Fruit fly (Drosophila melanogaster) whole organism, embryonic: ENCODE results near the gene Ilp7.
A peak's percentile ranks its signal among the peaks of the same experiment; 100 is the strongest.

ENCODE experiments used
- Aef1 ChIP-seq: fragments of 200-800 bp; sonication (Bioruptor generic); IDR thresholded peaks from 3 replicates; pipeline ENCODE4 v1.3.6; 2022; ENCODE audit warnings: missing biosample characterization, missing genetic modification characterization
- Awh ChIP-seq: fragments of 200-800 bp; sonication (Bioruptor generic); IDR thresholded peaks from 2 replicates; pipeline ENCODE4, ENCODE4 v1.3.6; 2022; ENCODE audit warnings: missing biosample characterization, missing genetic modification characterization
- CG12155 ChIP-seq: fragments of 200-800 bp; sonication (Bioruptor generic); optimal IDR thresholded peaks from 3 replicates; lab custom pipeline; 2016; ENCODE audit warnings: missing biosample characterization, missing genetic modification characterization
- CG14014 ChIP-seq: fragments of 200-800 bp; sonication (Bioruptor generic); IDR thresholded peaks from 2 replicates; pipeline ENCODE4 v1.3.6; 2022; ENCODE audit warnings: missing biosample characterization, missing genetic modification characterization
- CG14441 ChIP-seq: fragments of 200-800 bp; sonication (Bioruptor generic); IDR thresholded peaks from 2 replicates; pipeline ENCODE4 v1.3.6; 2022; ENCODE audit warnings: missing biosample characterization, missing genetic modification characterization
- CG16863 ChIP-seq: fragments of 200-800 bp; sonication (Bioruptor generic); optimal IDR thresholded peaks from 3 replicates; lab custom pipeline; 2016; ENCODE audit warnings: missing biosample characterization, missing genetic modification characterization
- CG18619 ChIP-seq: fragments of 200-800 bp; sonication (Bioruptor generic); optimal IDR thresholded peaks from 3 replicates; lab custom pipeline; 2017; ENCODE audit warnings: missing biosample characterization, mild to moderate bottlenecking, missing genetic modification characterization
- CG2120 ChIP-seq: fragments of 200-800 bp; sonication (Bioruptor generic); optimal IDR thresholded peaks from 3 replicates; lab custom pipeline; 2016; ENCODE audit warnings: missing biosample characterization, missing genetic modification characterization
- CG31224 ChIP-seq: fragments of 200-800 bp; sonication (Bioruptor generic); IDR thresholded peaks from 2 replicates; pipeline ENCODE4 v1.3.6; 2022; ENCODE audit warnings: missing biosample characterization, missing genetic modification characterization
- CG3281 ChIP-seq: fragments of 200-800 bp; sonication (Bioruptor generic); optimal IDR thresholded peaks from 3 replicates; lab custom pipeline; 2017; ENCODE audit warnings: missing biosample characterization, mild to moderate bottlenecking, missing genetic modification characterization
- CG3847 ChIP-seq: fragments of 200-800 bp; sonication (Bioruptor generic); IDR thresholded peaks from 2 replicates; pipeline ENCODE4 v1.3.6; 2022; ENCODE audit warnings: missing biosample characterization, missing genetic modification characterization
- CG8765 ChIP-seq: fragments of 200-800 bp; sonication (Bioruptor generic); IDR thresholded peaks from 2 replicates; pipeline ENCODE4 v1.3.6; 2022; ENCODE audit warnings: missing biosample characterization, missing genetic modification characterization
- CoRest ChIP-seq: fragments of 200-800 bp; sonication (Bioruptor generic); optimal IDR thresholded peaks from 3 replicates; lab custom pipeline; 2018; ENCODE audit warnings: missing biosample characterization, mild to moderate bottlenecking, missing genetic modification characterization, moderate library complexity
- CrebB ChIP-seq: fragments of 200-800 bp; sonication (Bioruptor generic); optimal IDR thresholded peaks from 3 replicates; lab custom pipeline; 2018; ENCODE audit warnings: missing biosample characterization, mild to moderate bottlenecking, missing genetic modification characterization
- Deaf1 ChIP-seq: fragments of 200-800 bp; optimal IDR thresholded peaks from 3 replicates; lab custom pipeline; 2019; ENCODE audit warnings: missing biosample characterization, mild to moderate bottlenecking, missing genetic modification characterization, moderate library complexity
- Ets65A ChIP-seq: fragments of 200-800 bp; sonication (Bioruptor generic); peaks from one replicate; lab custom pipeline; 2016; ENCODE audit warnings: missing biosample characterization, missing genetic modification characterization
- Fer1 ChIP-seq: fragments of 200-800 bp; sonication (Bioruptor generic); optimal IDR thresholded peaks from 2 replicates; lab custom pipeline; 2017; ENCODE audit warnings: missing biosample characterization, mild to moderate bottlenecking, missing genetic modification characterization
- HHEX ChIP-seq: fragments of 200-800 bp; sonication (Bioruptor generic); optimal IDR thresholded peaks from 3 replicates; lab custom pipeline; 2017; ENCODE audit warnings: missing biosample characterization, mild to moderate bottlenecking, missing genetic modification characterization, missing genetic modification reagents
- HLH3B ChIP-seq: fragments of 200-800 bp; sonication (Bioruptor generic); IDR thresholded peaks from 2 replicates; pipeline ENCODE4 v1.3.6; 2022; ENCODE audit warnings: missing biosample characterization, missing genetic modification characterization
- Hr78 ChIP-seq, 2 experiments: fragments of 200-800 bp in 1 of 2; fragments of >200 bp in 1 of 2; sonication (Bioruptor generic) in 1 of 2; optimal IDR thresholded peaks; 2 replicates each; lab custom pipeline; 2017 to 2019; ENCODE audit warnings: missing biosample characterization in 2 of 2, missing genetic modification characterization in 2 of 2, mild to moderate bottlenecking in 1 of 2, moderate library complexity in 1 of 2
- Lim3 ChIP-seq: fragments of 200-800 bp; sonication (Bioruptor generic); IDR thresholded peaks from 2 replicates; pipeline ENCODE4 v1.3.6; 2022; ENCODE audit warnings: missing biosample characterization, missing genetic modification characterization
- Max ChIP-seq: fragments of 200-800 bp; sonication (Bioruptor generic); optimal IDR thresholded peaks from 2 replicates; lab custom pipeline; 2016; ENCODE audit warnings: missing biosample characterization, mild to moderate bottlenecking, missing genetic modification characterization
- Med ChIP-seq: fragments of 200-800 bp; sonication (Bioruptor generic); peaks from one replicate; lab custom pipeline; 2016; ENCODE audit warnings: missing biosample characterization, missing genetic modification characterization, mild to moderate bottlenecking, inconsistent platforms, moderate library complexity
- Myb ChIP-seq: fragments of 200-800 bp; sonication (Bioruptor generic); optimal IDR thresholded peaks from 2 replicates; lab custom pipeline; 2016; ENCODE audit warnings: missing biosample characterization, missing genetic modification characterization
- Ptx1 ChIP-seq: fragments of 200-800 bp; sonication (Bioruptor generic); IDR thresholded peaks from 2 replicates; pipeline ENCODE4 v1.3.6; 2022; ENCODE audit warnings: missing biosample characterization, missing genetic modification characterization
- Ravus ChIP-seq: fragments of 200-800 bp; sonication (Bioruptor generic); IDR thresholded peaks from 2 replicates; pipeline ENCODE4 v1.3.6; 2022; ENCODE audit warnings: missing biosample characterization, missing genetic modification characterization
- az2 ChIP-seq: fragments of 200-800 bp; sonication (Bioruptor generic); optimal IDR thresholded peaks from 3 replicates; lab custom pipeline; 2016; ENCODE audit warnings: missing biosample characterization, missing genetic modification characterization
- bcd ChIP-seq: fragments of 200-800 bp; sonication (Bioruptor generic); optimal IDR thresholded peaks from 2 replicates; lab custom pipeline; 2017; ENCODE audit warnings: missing biosample characterization, mild to moderate bottlenecking, missing genetic modification characterization
- bigmax ChIP-seq: fragments of 200-800 bp; sonication (Bioruptor generic); optimal IDR thresholded peaks from 2 replicates; lab custom pipeline; 2018; ENCODE audit warnings: missing biosample characterization, mild to moderate bottlenecking, missing genetic modification characterization
- cato ChIP-seq: fragments of 200-800 bp; sonication (Bioruptor generic); optimal IDR thresholded peaks from 2 replicates; lab custom pipeline; 2016; ENCODE audit warnings: missing biosample characterization, missing genetic modification characterization, borderline replicate concordance
- caup ChIP-seq: fragments of 200-800 bp; sonication (Bioruptor generic); optimal IDR thresholded peaks from 3 replicates; lab custom pipeline; 2017; ENCODE audit warnings: missing biosample characterization, mild to moderate bottlenecking, missing genetic modification characterization, moderate library complexity; ENCODE audit not compliant: severe bottlenecking
- cg ChIP-seq: fragments of 200-800 bp; sonication (Bioruptor generic); optimal IDR thresholded peaks from 3 replicates; lab custom pipeline; 2019; ENCODE audit warnings: missing biosample characterization, mild to moderate bottlenecking, missing genetic modification characterization, moderate library complexity
- dmrt99B ChIP-seq: fragments of 200-800 bp; sonication (Bioruptor generic); optimal IDR thresholded peaks from 2 replicates; lab custom pipeline; 2018; ENCODE audit warnings: missing biosample characterization, mild to moderate bottlenecking, missing genetic modification characterization, moderate library complexity
- ftz-f1 ChIP-seq: fragments of 200-800 bp; sonication (Bioruptor generic); optimal IDR thresholded peaks from 2 replicates; lab custom pipeline; 2016; ENCODE audit warnings: missing biosample characterization, missing genetic modification characterization
- grau ChIP-seq: fragments of 200-800 bp; optimal IDR thresholded peaks from 3 replicates; lab custom pipeline; 2019; ENCODE audit warnings: missing biosample characterization, mild to moderate bottlenecking, missing genetic modification characterization, moderate library complexity
- her ChIP-seq: fragments of 200-800 bp; sonication (Bioruptor generic); optimal IDR thresholded peaks from 2 replicates; lab custom pipeline; 2016; ENCODE audit warnings: missing biosample characterization, missing genetic modification characterization
- ind ChIP-seq: fragments of 200-800 bp; sonication (Bioruptor generic); optimal IDR thresholded peaks from 3 replicates; lab custom pipeline; 2016; ENCODE audit warnings: missing biosample characterization, missing genetic modification characterization
- jigr1 ChIP-seq: fragments of 200-800 bp; sonication (Bioruptor generic); IDR thresholded peaks from 3 replicates; pipeline ENCODE4 v1.3.6; 2022; ENCODE audit warnings: missing biosample characterization, missing genetic modification characterization
- jumu ChIP-seq: fragments of 200-800 bp; sonication (Bioruptor generic); optimal IDR thresholded peaks from 3 replicates; lab custom pipeline; 2016; ENCODE audit warnings: missing biosample characterization, missing genetic modification characterization
- lov ChIP-seq, 2 experiments: fragments of 200-800 bp in 1 of 2; fragments of >200 bp in 1 of 2; sonication (Bioruptor generic) in 1 of 2; IDR thresholded peaks in 1 of 2; optimal IDR thresholded peaks in 1 of 2; 2 replicates in 1 of 2; 3 replicates in 1 of 2; pipeline versions ENCODE4 v1.3.6 to Lab custom; 2017 to 2022; ENCODE audit warnings: missing biosample characterization in 1 of 2, missing genetic modification characterization in 1 of 2
- maf-S ChIP-seq: fragments of 200-800 bp; sonication (Bioruptor generic); optimal IDR thresholded peaks from 2 replicates; lab custom pipeline; 2016; ENCODE audit warnings: missing biosample characterization, missing genetic modification characterization
- mld ChIP-seq: fragments of 200-800 bp; sonication (Bioruptor generic); IDR thresholded peaks from 3 replicates; pipeline ENCODE4 v1.3.6; 2022; ENCODE audit warnings: missing biosample characterization, missing genetic modification characterization; ENCODE audit not compliant: partially characterized antibody
- nerfin-1 ChIP-seq: fragments of 200-800 bp; sonication (Bioruptor generic); optimal IDR thresholded peaks from 3 replicates; lab custom pipeline; 2019; ENCODE audit warnings: missing biosample characterization, mild to moderate bottlenecking, missing genetic modification characterization, moderate library complexity
- pum ChIP-seq: fragments of 200-800 bp; sonication (Bioruptor generic); optimal IDR thresholded peaks from 2 replicates; lab custom pipeline; 2016; ENCODE audit warnings: missing biosample characterization, missing genetic modification characterization
- seq ChIP-seq: fragments of 200-800 bp; sonication (Bioruptor generic); IDR thresholded peaks from 2 replicates; pipeline ENCODE4 v1.3.6; 2022; ENCODE audit warnings: missing biosample characterization, missing genetic modification characterization
- tgo ChIP-seq: fragments of 200-800 bp; sonication (Bioruptor generic); IDR thresholded peaks from 3 replicates; pipeline ENCODE4 v1.3.6; 2022; ENCODE audit warnings: missing biosample characterization, missing genetic modification characterization
- trh ChIP-seq: fragments of 200-800 bp; sonication (Bioruptor generic); optimal IDR thresholded peaks from 2 replicates; lab custom pipeline; 2016; ENCODE audit warnings: missing biosample characterization, missing genetic modification characterization
- vnd ChIP-seq: fragments of 200-800 bp; sonication (Bioruptor generic); IDR thresholded peaks from 3 replicates; pipeline ENCODE4 v1.3.6; 2022; ENCODE audit warnings: missing biosample characterization, missing genetic modification characterization; ENCODE audit not compliant: partially characterized antibody

Gene Ilp7

DNA sequence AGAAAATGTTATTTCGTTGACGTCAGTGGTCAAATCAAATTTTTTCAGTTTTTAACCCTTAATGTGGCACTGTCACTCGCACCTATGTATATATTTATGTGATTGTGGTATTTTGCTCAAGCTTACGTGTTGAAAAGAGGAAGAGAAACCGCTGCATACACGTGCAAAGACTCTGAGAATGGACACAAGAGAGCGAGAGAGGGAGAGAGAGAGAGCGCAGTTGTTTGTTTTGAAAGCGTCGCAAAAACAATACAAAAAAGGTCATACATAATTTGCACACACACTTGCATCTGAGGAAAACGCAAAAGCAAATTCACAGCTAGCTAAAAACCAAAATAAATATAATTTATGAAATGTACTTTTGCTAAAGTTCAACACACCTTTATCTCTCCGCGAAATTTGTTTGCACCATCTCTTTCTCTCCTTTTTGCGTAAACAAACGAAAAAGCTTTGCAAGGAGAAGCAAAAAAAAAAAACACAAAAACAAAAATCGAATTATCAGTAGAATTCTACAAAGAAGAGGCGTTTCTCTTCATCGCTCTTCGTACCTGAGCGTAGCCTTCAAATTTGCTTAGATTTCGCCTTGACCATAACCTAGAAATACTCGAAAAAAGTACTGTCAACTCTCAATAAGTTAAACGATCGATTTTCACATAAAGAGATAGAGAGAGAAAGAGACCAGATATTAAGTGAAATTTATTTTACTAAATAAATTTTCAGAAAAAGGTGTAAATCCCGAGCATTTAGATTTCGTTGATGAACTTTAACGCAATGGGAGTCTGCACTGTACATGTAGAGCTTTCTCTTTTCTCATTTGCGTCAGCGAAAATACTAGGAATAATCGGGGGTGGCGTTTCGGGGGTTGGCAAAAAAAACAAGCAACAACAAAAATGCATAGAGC lies 4.9 kb downstream of the Ilp7 start:
- TF ChIP-seq nerfin-1 (tag; lab: Kevin White, UChicago) (no peak), Myb (GFP tag; lab: Kevin White, UChicago) (peak; percentile 25), Max (GFP tag; lab: Kevin White, UChicago) (no peak), CG12155 (GFP tag; lab: Kevin White, UChicago) (peak; percentile 36), CG16863 (GFP tag; lab: Kevin White, UChicago) (peak; percentile 3), Ravus (GFP tag; lab: Robert Waterston, UW) (no peak; the same call in 1 of the 2 replicates), CG3847 (peak; percentile 59), CG18619 (GFP tag; lab: Kevin White, UChicago) (peak; percentile 31), pum (GFP tag; lab: Kevin White, UChicago) (peak; percentile 6), tgo (0 out of 3 replicates have a peak, but pooled peaks have one; percentile 13), lov (optimal IDR thresholded peaks at IDR 0.05; lab: Kevin White, UChicago) (no peak), lov (GFP tag; IDR thresholded peaks at IDR 0.05; lab: Robert Waterston, UW) (0 out of 3 replicates have a peak, but pooled peaks have one; percentile 22), bcd (peak; percentile 27), Fer1 (GFP tag; lab: Kevin White, UChicago) (peak; percentile 10), cato (GFP tag; lab: Kevin White, UChicago) (no peak), Ets65A (GFP tag; lab: Kevin White, UChicago) (peak; percentile 80), HHEX (GFP tag; lab: Kevin White, UChicago) (no peak), CG3281 (GFP tag; lab: Kevin White, UChicago) (peak; percentile 59), Deaf1 (tag; lab: Kevin White, UChicago) (peak; percentile 6), her (GFP tag; lab: Kevin White, UChicago) (peak; percentile 9), cg (peak; percentile 57), dmrt99B (tag; lab: Kevin White, UChicago) (peak; percentile 25), jigr1 (GFP tag; lab: Robert Waterston, UW) (no peak), vnd (no peak), Aef1 (GFP tag; lab: Robert Waterston, UW) (peak; percentile 51; the same call in 2 of the 3 replicates), bigmax (GFP tag; lab: Kevin White, UChicago) (peak; percentile 66), maf-S (GFP tag; lab: Kevin White, UChicago) (no peak), Lim3 (GFP tag; lab: Robert Waterston, UW) (0 out of 2 replicates have a peak, but pooled peaks have one; percentile 21), mld (GFP tag; lab: Robert Waterston, UW) (no peak), CG2120 (GFP tag; lab: Kevin White, UChicago) (peak; percentile 88), CrebB (tag; lab: Kevin White, UChicago) (no peak), Med (GFP tag; lab: Kevin White, UChicago) (peak; percentile 93), ind (peak; percentile 25), ftz-f1 (GFP tag; lab: Kevin White, UChicago) (peak; percentile 86), CoRest (tag; lab: Kevin White, UChicago) (peak; percentile 31), caup (GFP tag; lab: Kevin White, UChicago) (peak; percentile 6), Awh (GFP tag; lab: Robert Waterston, UW) (peak; percentile 42), trh (no peak), jumu (GFP tag; lab: Kevin White, UChicago) (peak; percentile 24), grau (tag; lab: Kevin White, UChicago) (peak; percentile 84), CG14014 (peak; percentile 67), seq (GFP tag; lab: Robert Waterston, UW) (peak; percentile 41; the same call in 1 of the 2 replicates), HLH3B (GFP tag; lab: Robert Waterston, UW) (peak; percentile 18; the same call in 1 of the 2 replicates), Hr78 (GFP tag; optimal IDR thresholded peaks at IDR 0.05; lab: Kevin White, UChicago) (peak in 1 of 2 experiments; percentile 30), az2 (no peak), CG14441 (peak; percentile 59), CG31224 (peak; percentile 59), Ptx1 (GFP tag; lab: Robert Waterston, UW) (peak; percentile 60), CG8765 (GFP tag; lab: Robert Waterston, UW) (peak; percentile 17; the same call in 1 of the 2 replicates)
